Worm (Caenorhabditis elegans): ENCODE data around the gene fkb-1.

Gene fkb-1

ce11 chrIV:11032288-11032687 is 4.1 kb upstream of the fkb-1 start, which contains the start of gene hrg-6:
Gene hrg-6 (plus strand): TSS chrIV:11032588.
- TF ChIP-seq ceh-45 (GFP tag; IDR thresholded peaks at IDR 0.05), result no peak
- TF ChIP-seq odd-2 (tag; optimal IDR thresholded peaks at IDR 0.05), result no peak
- TF ChIP-seq C38D4.7 (GFP tag; optimal IDR thresholded peaks at IDR 0.05), result no peak
- TF ChIP-seq K02D7.2 (tag; optimal IDR thresholded peaks at IDR 0.05), result no peak
- TF ChIP-seq hlh-8 (tag; optimal IDR thresholded peaks at IDR 0.05), result no peak
- no peak for TF ChIP-seq ref-2 (tag; optimal IDR thresholded peaks at IDR 0.05)
- TF ChIP-seq syd-9 (tag; optimal IDR thresholded peaks at IDR 0.05), result no peak
- no peak for TF ChIP-seq F13H6.1 (tag; optimal IDR thresholded peaks at IDR 0.05)
- no peak for TF ChIP-seq unc-3 (GFP tag; conservative IDR thresholded peaks at IDR 0.05)
- no peak for TF ChIP-seq unc-3 (tag; optimal IDR thresholded peaks at IDR 0.05)
- TF ChIP-seq unc-86 (tag; optimal IDR thresholded peaks at IDR 0.05), result no peak
- TF ChIP-seq fax-1 (tag; optimal IDR thresholded peaks at IDR 0.05), result no peak
- no peak for TF ChIP-seq gmeb-2 (tag; optimal IDR thresholded peaks at IDR 0.05)
- TF ChIP-seq hlh-15 (tag; optimal IDR thresholded peaks at IDR 0.05), result no peak
- no peak for TF ChIP-seq lin-11 (tag; optimal IDR thresholded peaks at IDR 0.05)
- no peak for TF ChIP-seq unc-42 (tag; optimal IDR thresholded peaks at IDR 0.05)
- TF ChIP-seq ceh-30 (tag; optimal IDR thresholded peaks at IDR 0.05), result no peak
- TF ChIP-seq zip-5 (tag; optimal IDR thresholded peaks at IDR 0.05), result no peak

- TF ChIP-seq elt-2 (tag; optimal IDR thresholded peaks at IDR 0.05) (peak; percentile 44), unc-42 (tag; optimal IDR thresholded peaks at IDR 0.05) (peak; percentile 32), ref-2 (tag; optimal IDR thresholded peaks at IDR 0.05) (no peak), hlh-8 (tag; optimal IDR thresholded peaks at IDR 0.05) (no peak)
These were observed 837 bp downstream of the fkb-1 start for ce11 chrIV:11037118-11037719.

ce11 chrIV:11038218-11038617 is 1.8 kb downstream of the fkb-1 start:
- TF ChIP-seq F13H6.1 (tag; optimal IDR thresholded peaks at IDR 0.05) (no peak), pag-3 (tag; optimal IDR thresholded peaks at IDR 0.05; ENCODE audit: borderline replicate concordance) (no peak), ahr-1 (tag; optimal IDR thresholded peaks at IDR 0.05) (no peak), ceh-30 (tag; optimal IDR thresholded peaks at IDR 0.05) (no peak), nhr-11 (tag; optimal IDR thresholded peaks at IDR 0.05) (no peak), zip-5 (tag; optimal IDR thresholded peaks at IDR 0.05) (no peak), fax-1 (tag; optimal IDR thresholded peaks at IDR 0.05) (no peak), Y22D7AL.16 (tag; optimal IDR thresholded peaks at IDR 0.05) (no peak), hlh-15 (tag; optimal IDR thresholded peaks at IDR 0.05) (no peak), nhr-232 (tag; optimal IDR thresholded peaks at IDR 0.05) (no peak), ttx-3 (tag; optimal IDR thresholded peaks at IDR 0.05) (no peak), unc-86 (tag; optimal IDR thresholded peaks at IDR 0.05) (no peak), dve-1 (tag; optimal IDR thresholded peaks at IDR 0.05) (no peak)

- TF ChIP-seq ref-2 (tag; optimal IDR thresholded peaks at IDR 0.05) (no peak), C08G9.2 (tag; optimal IDR thresholded peaks at IDR 0.05) (no peak), ceh-34 (tag; optimal IDR thresholded peaks at IDR 0.05) (no peak), ets-4 (tag; optimal IDR thresholded peaks at IDR 0.05) (no peak), pat-9 (tag; optimal IDR thresholded peaks at IDR 0.05) (no peak), hlh-13 (GFP tag; optimal IDR thresholded peaks at IDR 0.05) (no peak), ceh-14 (tag; optimal IDR thresholded peaks at IDR 0.05) (no peak), madf-2 (tag; optimal IDR thresholded peaks at IDR 0.05) (no peak), pqm-1 (tag; optimal IDR thresholded peaks at IDR 0.05) (no peak), F13H6.1 (tag; optimal IDR thresholded peaks at IDR 0.05) (no peak), hlh-6 (tag; optimal IDR thresholded peaks at IDR 0.05) (no peak), ceh-31 (tag; optimal IDR thresholded peaks at IDR 0.05) (no peak), dve-1 (tag; optimal IDR thresholded peaks at IDR 0.05) (no peak), unc-3 (GFP tag; conservative IDR thresholded peaks at IDR 0.05) (no peak), unc-3 (tag; optimal IDR thresholded peaks at IDR 0.05) (no peak), ceh-18 (tag; optimal IDR thresholded peaks at IDR 0.05) (no peak), hlh-30 (tag; optimal IDR thresholded peaks at IDR 0.05; ENCODE audit: insufficient read depth) (no peak), unc-55 (GFP tag; optimal IDR thresholded peaks at IDR 0.05) (no peak), ceh-9 (tag; optimal IDR thresholded peaks at IDR 0.05) (no peak), elt-4 (tag; optimal IDR thresholded peaks at IDR 0.05) (no peak)
These were observed 2.1 kb downstream of the fkb-1 start, which contains the start of gene kdin-1 for ce11 chrIV:11038618-11038664. Gene kdin-1 (plus strand): TSS chrIV:11038655.

Measured in whole organism, late embryonic.